Fruit fly (Drosophila melanogaster) whole organism, prepupa: ENCODE data around the gene CG9270.

Experiments
- Blimp-1 ChIP-seq: fragments of 200-800 bp; sonication (Bioruptor generic); optimal IDR thresholded peaks from 3 replicates; lab custom pipeline; 2017; ENCODE audit warnings: missing biosample characterization, missing genetic modification characterization, mild to moderate bottlenecking, moderate library complexity, missing genetic modification reagents
- CG11294 ChIP-seq: fragments of 200-800 bp; sonication (Bioruptor generic); IDR thresholded peaks from 2 replicates; pipeline ENCODE4 v1.3.6; 2022; ENCODE audit warnings: missing biosample characterization, missing genetic modification characterization
- CG11902 ChIP-seq: fragments of 200-800 bp; sonication (Bioruptor generic); optimal IDR thresholded peaks from 3 replicates; lab custom pipeline; 2016; ENCODE audit warnings: missing biosample characterization, missing genetic modification characterization
- CG15336 ChIP-seq: fragments of 200-800 bp; sonication (Bioruptor generic); IDR thresholded peaks from 2 replicates; pipeline ENCODE4 v1.3.6; 2022; ENCODE audit warnings: missing biosample characterization, missing genetic modification characterization
- CG16779 ChIP-seq: fragments of 200-800 bp; sonication (Bioruptor generic); optimal IDR thresholded peaks from 3 replicates; lab custom pipeline; 2017; ENCODE audit warnings: missing biosample characterization, mild to moderate bottlenecking, missing genetic modification characterization
- CG3032 ChIP-seq: fragments of 200-800 bp; optimal IDR thresholded peaks from 2 replicates; lab custom pipeline; 2019; ENCODE audit warnings: missing biosample characterization, mild to moderate bottlenecking, missing genetic modification characterization, moderate library complexity
- CG32006 ChIP-seq: fragments of 200-800 bp; sonication (Bioruptor generic); optimal IDR thresholded peaks from 3 replicates; lab custom pipeline; 2017; ENCODE audit warnings: missing biosample characterization, mild to moderate bottlenecking, missing genetic modification characterization
- CG34406 ChIP-seq: fragments of 200-800 bp; sonication (Bioruptor generic); optimal IDR thresholded peaks from 3 replicates; lab custom pipeline; 2016; ENCODE audit warnings: missing biosample characterization, missing genetic modification characterization
- CG3919 ChIP-seq: fragments of 200-800 bp; sonication (Bioruptor generic); optimal IDR thresholded peaks from 3 replicates; lab custom pipeline; 2016; ENCODE audit warnings: missing biosample characterization, missing genetic modification characterization
- CG6163 ChIP-seq: fragments of 200-800 bp; sonication (Bioruptor generic); IDR thresholded peaks from 3 replicates; pipeline ENCODE4 v1.3.6; 2022; ENCODE audit warnings: missing biosample characterization, missing genetic modification characterization
- CG6808 ChIP-seq: fragments of 200-800 bp; sonication (Bioruptor generic); optimal IDR thresholded peaks from 3 replicates; lab custom pipeline; 2017; ENCODE audit warnings: missing biosample characterization, missing genetic modification characterization, mild to moderate bottlenecking, moderate library complexity, missing genetic modification reagents
- CG6854 ChIP-seq: fragments of 200-800 bp; sonication (Bioruptor generic); optimal IDR thresholded peaks from 2 replicates; lab custom pipeline; 2017; ENCODE audit warnings: missing biosample characterization, mild to moderate bottlenecking, missing genetic modification characterization
- CG7368 ChIP-seq: fragments of 200-800 bp; sonication (Bioruptor generic); optimal IDR thresholded peaks from 3 replicates; lab custom pipeline; 2016; ENCODE audit warnings: missing biosample characterization, missing genetic modification characterization
- CG8319 ChIP-seq: fragments of 200-800 bp; sonication (Bioruptor generic); optimal IDR thresholded peaks from 3 replicates; lab custom pipeline; 2016; ENCODE audit warnings: missing biosample characterization, missing genetic modification characterization
- CG8632 ChIP-seq: fragments of 200-800 bp; sonication (Bioruptor generic); optimal IDR thresholded peaks from 3 replicates; lab custom pipeline; 2016; ENCODE audit warnings: missing biosample characterization, missing genetic modification characterization
- Eip75B ChIP-seq: fragments of 200-800 bp; sonication (Bioruptor generic); optimal IDR thresholded peaks from 3 replicates; lab custom pipeline; 2016; ENCODE audit warnings: missing biosample characterization, missing genetic modification characterization
- Eip93F ChIP-seq: fragments of 200-800 bp; sonication (Bioruptor generic); optimal IDR thresholded peaks from 2 replicates; lab custom pipeline; 2016; ENCODE audit warnings: missing biosample characterization, mild to moderate bottlenecking, missing genetic modification characterization
- Ets21C ChIP-seq: fragments of 200-800 bp; sonication (Bioruptor generic); optimal IDR thresholded peaks from 3 replicates; lab custom pipeline; 2016; ENCODE audit warnings: missing biosample characterization, missing genetic modification characterization
- Gug ChIP-seq: fragments of 200-800 bp; sonication (Bioruptor generic); IDR thresholded peaks from 2 replicates; pipeline ENCODE4 v1.3.6; 2022; ENCODE audit warnings: missing biosample characterization, missing genetic modification characterization
- Hr39 ChIP-seq: fragments of 200-800 bp; sonication (Bioruptor generic); optimal IDR thresholded peaks from 2 replicates; lab custom pipeline; 2016; ENCODE audit warnings: missing biosample characterization, missing genetic modification characterization
- Hr4 ChIP-seq: fragments of 200-800 bp; sonication (Bioruptor generic); optimal IDR thresholded peaks from 3 replicates; lab custom pipeline; 2016; ENCODE audit warnings: missing biosample characterization, missing genetic modification characterization
- Lpt ChIP-seq: fragments of 200-800 bp; sonication (Bioruptor generic); optimal IDR thresholded peaks from 3 replicates; lab custom pipeline; 2016; ENCODE audit warnings: missing biosample characterization, missing genetic modification characterization
- Met ChIP-seq: fragments of 200-800 bp; sonication (Bioruptor generic); optimal IDR thresholded peaks from 3 replicates; lab custom pipeline; 2016; ENCODE audit warnings: missing biosample characterization, missing genetic modification characterization
- OdsH ChIP-seq: fragments of 200-800 bp; sonication (Bioruptor generic); optimal IDR thresholded peaks from 3 replicates; lab custom pipeline; 2016; ENCODE audit warnings: missing biosample characterization, missing genetic modification characterization
- Smox ChIP-seq: fragments of 200-800 bp; sonication (Bioruptor generic); optimal IDR thresholded peaks from 3 replicates; lab custom pipeline; 2016; ENCODE audit warnings: missing biosample characterization, missing genetic modification characterization
- Sox102F ChIP-seq: fragments of 200-800 bp; sonication (Bioruptor generic); optimal IDR thresholded peaks from 2 replicates; lab custom pipeline; 2016; ENCODE audit warnings: missing biosample characterization, mild to moderate bottlenecking, missing genetic modification characterization
- achi ChIP-seq: fragments of 200-800 bp; sonication (Bioruptor generic); optimal IDR thresholded peaks from 3 replicates; lab custom pipeline; 2016; ENCODE audit warnings: missing biosample characterization, missing genetic modification characterization
- acj6 ChIP-seq: fragments of 200-800 bp; sonication (Bioruptor generic); optimal IDR thresholded peaks from 3 replicates; lab custom pipeline; 2016; ENCODE audit warnings: missing biosample characterization, missing genetic modification characterization
- cyc ChIP-seq: fragments of 200-800 bp; sonication (Bioruptor generic); optimal IDR thresholded peaks from 3 replicates; lab custom pipeline; 2016; ENCODE audit warnings: missing biosample characterization, missing genetic modification characterization
- dac ChIP-seq: fragments of 200-800 bp; sonication (Bioruptor generic); optimal IDR thresholded peaks from 2 replicates; lab custom pipeline; 2017; ENCODE audit warnings: missing biosample characterization, mild to moderate bottlenecking, missing genetic modification characterization
- dsx ChIP-seq: fragments of 200-800 bp; optimal IDR thresholded peaks from 3 replicates; lab custom pipeline; 2019; ENCODE audit warnings: missing biosample characterization, mild to moderate bottlenecking, missing genetic modification characterization, moderate library complexity; ENCODE audit not compliant: poor library complexity, severe bottlenecking
- eg ChIP-seq: fragments of 200-800 bp; sonication (Bioruptor generic); IDR thresholded peaks from 3 replicates; pipeline ENCODE4 v1.3.6; 2022; ENCODE audit warnings: missing biosample characterization, missing genetic modification characterization
- esn ChIP-seq: fragments of 200-800 bp; sonication (Bioruptor generic); optimal IDR thresholded peaks from 2 replicates; lab custom pipeline; 2016; ENCODE audit warnings: missing biosample characterization, mild to moderate bottlenecking, missing genetic modification characterization, moderate library complexity
- fd59A ChIP-seq: fragments of 200-800 bp; sonication (Bioruptor generic); optimal IDR thresholded peaks from 2 replicates; lab custom pipeline; 2017; ENCODE audit warnings: missing biosample characterization, mild to moderate bottlenecking, missing genetic modification characterization, missing genetic modification reagents
- fkh ChIP-seq: fragments of 200-800 bp; sonication (Bioruptor generic); optimal IDR thresholded peaks from 3 replicates; lab custom pipeline; 2017; ENCODE audit warnings: missing biosample characterization, mild to moderate bottlenecking, missing genetic modification characterization, moderate library complexity
- salr ChIP-seq, 2 experiments: fragments of 200-800 bp; sonication (Bioruptor generic); optimal IDR thresholded peaks; 3 replicates each; lab custom pipeline; 2016 to 2018; ENCODE audit warnings: missing biosample characterization in 2 of 2, missing genetic modification characterization in 2 of 2, mild to moderate bottlenecking in 1 of 2
- ss ChIP-seq, 2 experiments: fragments of 200-800 bp; sonication (Bioruptor generic); optimal IDR thresholded peaks; 2 replicates in 1 of 2; 3 replicates in 1 of 2; lab custom pipeline; 2017 to 2018; ENCODE audit warnings: mild to moderate bottlenecking in 2 of 2, missing biosample characterization in 2 of 2, missing genetic modification characterization in 2 of 2, moderate library complexity in 1 of 2
- svp ChIP-seq: fragments of 200-800 bp; sonication (Bioruptor generic); peaks from one replicate; lab custom pipeline; 2016; ENCODE audit warnings: missing biosample characterization, missing genetic modification characterization
- topi ChIP-seq: fragments of 200-800 bp; sonication (Bioruptor generic); optimal IDR thresholded peaks from 3 replicates; lab custom pipeline; 2016; ENCODE audit warnings: missing biosample characterization, missing genetic modification characterization
- vri ChIP-seq: fragments of 200-800 bp; sonication (Bioruptor generic); optimal IDR thresholded peaks from 3 replicates; lab custom pipeline; 2016; ENCODE audit warnings: missing biosample characterization, mild to moderate bottlenecking, missing genetic modification characterization

Gene CG9270

DNA sequence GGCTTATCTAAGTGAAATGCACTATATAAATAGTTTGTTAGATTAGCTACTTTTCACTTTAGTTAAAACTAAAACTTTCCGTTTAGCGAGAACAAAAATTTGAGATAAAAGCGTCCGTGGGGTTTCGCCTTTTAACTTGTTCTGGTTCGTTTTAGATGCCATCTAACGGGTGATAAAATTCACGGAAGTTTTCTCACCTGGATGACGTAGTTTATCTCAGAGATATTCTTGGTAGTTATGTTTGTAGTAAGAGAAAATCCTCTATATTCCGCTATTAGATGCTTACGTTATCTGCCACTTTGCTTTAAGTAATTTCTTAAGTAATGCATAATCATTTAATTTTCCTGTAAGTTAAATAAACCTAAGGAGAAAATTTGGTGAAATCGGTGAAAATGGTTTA lies at the start of gene CG9270:
Gene CG9270 (minus strand): TSS at position 101 of the 400 bp plus-strand sequence.
- TF ChIP-seq Hr4 (no peak), CG7368 (GFP tag; lab: Kevin White, UChicago) (no peak), CG11902 (no peak), Hr39 (GFP tag; lab: Kevin White, UChicago) (no peak), dsx (GFP tag; lab: Kevin White, UChicago) (no peak), OdsH (GFP tag; lab: Kevin White, UChicago) (no peak), fkh (GFP tag; lab: Kevin White, UChicago) (no peak), achi (no peak), CG8319 (GFP tag; lab: Kevin White, UChicago) (no peak), ss (GFP tag; optimal IDR thresholded peaks at IDR 0.05; lab: Kevin White, UChicago) (no peak), cyc (GFP tag; lab: Kevin White, UChicago) (no peak), CG32006 (GFP tag; lab: Kevin White, UChicago) (no peak), Eip75B (no peak), topi (GFP tag; lab: Kevin White, UChicago) (no peak), CG6854 (GFP tag; lab: Kevin White, UChicago) (no peak), fd59A (GFP tag; lab: Kevin White, UChicago) (no peak)

DNA sequence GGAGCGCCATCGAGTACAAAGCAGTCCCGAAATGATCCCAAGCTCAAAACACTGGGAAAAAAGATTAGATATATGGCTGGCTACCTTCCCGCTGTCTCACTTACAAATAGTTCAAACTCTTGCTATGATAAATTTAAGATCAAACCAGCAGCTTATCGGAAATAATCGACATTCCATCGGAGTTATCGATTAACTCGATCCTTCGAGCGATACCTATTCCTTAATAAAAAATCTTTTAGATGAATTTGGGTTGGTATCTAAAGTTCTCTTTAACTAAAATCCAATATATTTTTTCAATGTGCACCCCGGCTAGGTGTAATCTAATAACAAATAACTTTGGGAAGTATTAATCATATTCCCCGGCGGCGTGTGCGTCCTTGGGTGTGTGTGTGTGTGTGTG lies 48.3 kb upstream of the CG9270 start:
- no peak for TF ChIP-seq Eip75B
- no peak for TF ChIP-seq CG34406 (GFP tag; lab: Kevin White, UChicago)
- no peak for TF ChIP-seq CG6808 (GFP tag; lab: Kevin White, UChicago)
- no peak for TF ChIP-seq vri (GFP tag; lab: Kevin White, UChicago)
- no peak for TF ChIP-seq CG11294 (GFP tag; lab: Robert Waterston, UW)
- TF ChIP-seq CG7368 (GFP tag; lab: Kevin White, UChicago), result no peak
- no peak for TF ChIP-seq CG32006 (GFP tag; lab: Kevin White, UChicago)
- TF ChIP-seq OdsH (GFP tag; lab: Kevin White, UChicago), result no peak
- TF ChIP-seq dsx (GFP tag; lab: Kevin White, UChicago), result no peak
- TF ChIP-seq svp, result no peak
- no peak for TF ChIP-seq fkh (GFP tag; lab: Kevin White, UChicago)
- no peak for TF ChIP-seq topi (GFP tag; lab: Kevin White, UChicago)
- TF ChIP-seq salr (GFP tag; optimal IDR thresholded peaks at IDR 0.05; lab: Kevin White, UChicago), result no peak
- TF ChIP-seq fd59A (GFP tag; lab: Kevin White, UChicago), result no peak
- no peak for TF ChIP-seq Smox
- no peak for TF ChIP-seq Met (GFP tag; lab: Kevin White, UChicago)
- TF ChIP-seq CG8632 (GFP tag; lab: Kevin White, UChicago), result no peak
- no peak for TF ChIP-seq esn
- TF ChIP-seq Lpt (GFP tag; lab: Kevin White, UChicago), result no peak
- TF ChIP-seq CG8319 (GFP tag; lab: Kevin White, UChicago), result no peak
- TF ChIP-seq, all 60 proteins: peak for 0

DNA sequence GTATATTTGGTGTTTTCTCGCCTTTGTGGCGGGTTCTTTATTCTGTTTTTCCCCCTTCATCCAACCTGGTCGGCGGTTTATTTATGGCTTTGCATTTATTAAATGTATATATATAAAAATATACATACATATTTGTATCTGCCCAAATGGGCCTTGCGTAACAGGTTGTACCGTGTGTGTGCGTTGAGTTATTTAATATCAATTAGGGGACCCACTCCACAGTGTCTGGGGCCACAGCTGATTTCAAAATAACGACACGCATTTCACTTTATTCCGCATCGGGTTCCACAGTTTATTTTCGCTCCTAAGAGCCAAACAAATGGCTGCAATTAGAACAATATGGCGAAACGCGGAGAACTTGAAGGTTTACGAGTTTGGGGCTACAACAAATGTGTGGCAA lies 41.7 kb upstream of the CG9270 start:
- TF ChIP-seq Gug (no peak), vri (GFP tag; lab: Kevin White, UChicago) (peak; percentile 8)
- TF ChIP-seq, all 60 proteins: peak for 1

DNA sequence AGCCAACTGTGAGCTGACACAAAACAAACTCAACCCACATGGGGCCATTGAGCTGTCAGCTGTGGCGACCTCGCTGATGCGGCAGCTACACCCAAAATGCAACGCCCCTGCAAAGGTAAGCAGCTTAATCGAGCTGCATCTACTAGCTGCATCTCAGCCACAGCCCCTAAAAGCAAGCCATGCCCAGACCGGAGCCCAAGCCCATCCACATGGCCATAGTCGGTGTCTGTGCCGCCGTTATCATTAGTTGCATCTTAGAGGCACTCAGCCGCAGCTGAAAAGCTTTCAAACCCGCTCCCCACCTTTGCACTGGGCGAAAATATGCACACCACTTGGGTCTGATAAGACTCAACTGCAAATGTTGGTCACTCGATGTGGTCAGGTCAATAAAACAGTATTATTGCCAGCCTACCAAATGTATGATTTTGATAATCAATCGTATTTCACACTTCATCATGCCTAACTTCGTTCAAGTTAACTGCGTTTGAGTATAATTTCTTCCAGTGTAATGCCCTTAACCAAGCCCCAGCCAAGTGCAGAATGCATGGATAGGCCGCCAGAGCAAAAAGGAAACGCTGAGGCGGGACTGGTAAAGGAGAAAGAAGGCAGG lies 40.2 kb upstream of the CG9270 start:
- peak; percentile 21 for TF ChIP-seq CG8632 (GFP tag; lab: Kevin White, UChicago)
- no peak for TF ChIP-seq Eip93F (GFP tag; lab: Kevin White, UChicago)
- peak; percentile 62 for TF ChIP-seq CG16779 (tag; lab: Kevin White, UChicago)
- TF ChIP-seq CG6163 (GFP tag; lab: Robert Waterston, UW), result peak; percentile 85
- TF ChIP-seq CG3032, result peak; percentile 65
- TF ChIP-seq Hr39 (GFP tag; lab: Kevin White, UChicago), result peak; percentile 28
- TF ChIP-seq esn, result peak; percentile 39
- TF ChIP-seq eg, result peak; percentile 58
- peak; percentile 64 for TF ChIP-seq achi
- peak; percentile 54 for TF ChIP-seq dsx (GFP tag; lab: Kevin White, UChicago)
- TF ChIP-seq CG15336 (GFP tag; lab: Robert Waterston, UW), result peak; percentile 58
- TF ChIP-seq dac (GFP tag; lab: Kevin White, UChicago), result peak; percentile 64
- peak; percentile 31 for TF ChIP-seq CG8319 (GFP tag; lab: Kevin White, UChicago)
- TF ChIP-seq CG11294 (GFP tag; lab: Robert Waterston, UW), result peak; percentile 48; the same call in 1 of the 2 replicates
- TF ChIP-seq Smox, result peak; percentile 9
- TF ChIP-seq acj6 (GFP tag; lab: Kevin White, UChicago), result peak; percentile 70
- TF ChIP-seq Sox102F (GFP tag; lab: Kevin White, UChicago), result peak; percentile 22
- TF ChIP-seq CG11902, result no peak
- TF ChIP-seq CG3919, result peak; percentile 79
- peak; percentile 71 for TF ChIP-seq OdsH (GFP tag; lab: Kevin White, UChicago)
- no peak for TF ChIP-seq Ets21C
- TF ChIP-seq fd59A (GFP tag; lab: Kevin White, UChicago), result peak; percentile 70
- no peak for TF ChIP-seq CG6854 (GFP tag; lab: Kevin White, UChicago)
- TF ChIP-seq CG32006 (GFP tag; lab: Kevin White, UChicago), result peak; percentile 77
- no peak for TF ChIP-seq Blimp-1 (GFP tag; lab: Kevin White, UChicago)
- peak; percentile 59 for TF ChIP-seq CG7368 (GFP tag; lab: Kevin White, UChicago)
- TF ChIP-seq salr (GFP tag; optimal IDR thresholded peaks at IDR 0.05; lab: Kevin White, UChicago), result peak; percentile 69 to 70
